Worm (Caenorhabditis elegans) whole organism, L2 larva: ENCODE results near the gene pes-4.
"Not testable (repeated sequence)": the region's sequence is repeated elsewhere in the genome, so short reads cannot be mapped to it uniquely, and the experiment has no call there.

Experiments used
- ama-1 ChIP-seq: fragments of 150-350 bp; optimal IDR thresholded peaks from 2 replicates; lab custom pipeline; 2018; ENCODE audit warnings: inconsistent platforms
- blmp-1 ChIP-seq: sonication (generic microtip); optimal IDR thresholded peaks from 2 replicates; lab custom pipeline; 2017; ENCODE audit warnings: missing genetic modification characterization, mild to moderate bottlenecking, missing compliant biosample characterization, antibody characterized with exemption, moderate library complexity; ENCODE audit not compliant: insufficient read depth
- gmeb-1 ChIP-seq: fragments of 150-350 bp; optimal IDR thresholded peaks from 2 replicates; lab custom pipeline; 2014; ENCODE audit warnings: missing biosample characterization, missing genetic modification characterization
- lin-39 ChIP-seq: fragments of 150-350 bp; optimal IDR thresholded peaks from 2 replicates; lab custom pipeline; 2014; ENCODE audit warnings: missing biosample characterization, missing genetic modification reagents, missing genetic modification characterization
- nhr-12 ChIP-seq: fragments of 150-350 bp; optimal IDR thresholded peaks from 2 replicates; lab custom pipeline; 2014; ENCODE audit warnings: missing biosample characterization, missing genetic modification characterization
- unc-62 ChIP-seq: fragments of 150-350 bp; optimal IDR thresholded peaks from 2 replicates; lab custom pipeline; 2014; ENCODE audit warnings: missing biosample characterization, missing genetic modification reagents, missing genetic modification characterization
- ztf-11 ChIP-seq: sonication (generic microtip); optimal IDR thresholded peaks from 2 replicates; lab custom pipeline; 2017; ENCODE audit warnings: missing biosample characterization, missing genetic modification characterization

- TF ChIP-seq ama-1 (lab: Kevin White, UChicago); unc-62 (GFP tag; lab: Kevin White, UChicago); blmp-1; ztf-11 (tag; lab: Kevin White, UChicago); nhr-12 (tag; lab: Kevin White, UChicago); lin-39 (tag; lab: Kevin White, UChicago); gmeb-1 (tag; lab: Kevin White, UChicago): not testable (repeated sequence)
These were observed 28.3 kb upstream of the pes-4 start, which contains the start of gene fbxa-78 for ce11 chrIII:1258358-1258757.
